Worm (Caenorhabditis elegans) whole organism, mixed stage, embryonic: ENCODE data around the gene mrpl-53.

Source experiments
- M03D4.4 ChIP-seq: sonication (generic microtip); optimal IDR thresholded peaks from 2 replicates; lab custom pipeline; 2017; ENCODE audit warnings: mild to moderate bottlenecking, missing genetic modification characterization, missing compliant biosample characterization
- bed-3 ChIP-seq: fragments of 200-800 bp; sonication (Bioruptor generic); optimal IDR thresholded peaks from 3 replicates; lab custom pipeline; 2018; ENCODE audit warnings: mild to moderate bottlenecking, missing genetic modification characterization, moderate library complexity, missing compliant biosample characterization
- blmp-1 ChIP-seq: fragments of 150-350 bp; optimal IDR thresholded peaks from 2 replicates; lab custom pipeline; 2014; ENCODE audit warnings: missing biosample characterization, missing genetic modification characterization
- ceh-39 ChIP-seq: fragments of 150-350 bp; optimal IDR thresholded peaks from 2 replicates; lab custom pipeline; 2014; ENCODE audit warnings: missing biosample characterization, missing genetic modification characterization
- ceh-43 ChIP-seq: fragments of 200-800 bp; sonication (Bioruptor generic); optimal IDR thresholded peaks from 2 replicates; lab custom pipeline; 2018; ENCODE audit warnings: mild to moderate bottlenecking, missing genetic modification characterization, moderate library complexity, missing compliant biosample characterization
- ces-1 ChIP-seq: fragments of 150-350 bp; optimal IDR thresholded peaks from 2 replicates; lab custom pipeline; 2014; ENCODE audit warnings: missing biosample characterization, missing genetic modification reagents, missing genetic modification characterization
- cnd-1 ChIP-seq: fragments of 200-800 bp; sonication (Bioruptor generic); optimal IDR thresholded peaks from 2 replicates; lab custom pipeline; 2018; ENCODE audit warnings: mild to moderate bottlenecking, missing genetic modification characterization, missing compliant biosample characterization
- drap-1 ChIP-seq: fragments of 200-800 bp; sonication (Bioruptor generic); optimal IDR thresholded peaks from 3 replicates; lab custom pipeline; 2018; ENCODE audit warnings: mild to moderate bottlenecking, missing genetic modification characterization, missing compliant biosample characterization
- elt-1 ChIP-seq: sonication (generic microtip); optimal IDR thresholded peaks from 2 replicates; lab custom pipeline; 2017; ENCODE audit warnings: missing genetic modification characterization, mild to moderate bottlenecking, missing compliant biosample characterization, antibody characterized with exemption, moderate library complexity, borderline replicate concordance; ENCODE audit not compliant: insufficient read depth
- elt-3 ChIP-seq: fragments of 150-350 bp; optimal IDR thresholded peaks from 2 replicates; lab custom pipeline; 2014; ENCODE audit warnings: missing biosample characterization, missing genetic modification characterization
- flh-1 ChIP-seq: fragments of 200-800 bp; sonication (Bioruptor generic); optimal IDR thresholded peaks from 2 replicates; lab custom pipeline; 2018; ENCODE audit warnings: mild to moderate bottlenecking, missing genetic modification characterization, moderate library complexity, missing compliant biosample characterization
- ham-2 ChIP-seq: fragments of 200-800 bp; sonication (Bioruptor generic); optimal IDR thresholded peaks from 2 replicates; lab custom pipeline; 2018; ENCODE audit warnings: mild to moderate bottlenecking, missing genetic modification characterization, missing compliant biosample characterization
- lin-32 ChIP-seq: fragments of 200-800 bp; sonication (Bioruptor generic); optimal IDR thresholded peaks from 2 replicates; lab custom pipeline; 2018; ENCODE audit warnings: mild to moderate bottlenecking, missing genetic modification characterization, missing compliant biosample characterization
- lsy-2 ChIP-seq: fragments of 150-350 bp; optimal IDR thresholded peaks from 2 replicates; lab custom pipeline; 2014; ENCODE audit warnings: missing biosample characterization, missing genetic modification characterization
- mab-5 ChIP-seq: fragments of 150-350 bp; optimal IDR thresholded peaks from 2 replicates; lab custom pipeline; 2014; ENCODE audit warnings: missing biosample characterization, missing genetic modification characterization
- mls-2 ChIP-seq: sonication (generic microtip); optimal IDR thresholded peaks from 2 replicates; lab custom pipeline; 2016; ENCODE audit warnings: mild to moderate bottlenecking, missing genetic modification characterization, moderate library complexity, missing compliant biosample characterization
- nhr-12 ChIP-seq: fragments of 150-350 bp; optimal IDR thresholded peaks from 2 replicates; lab custom pipeline; 2014; ENCODE audit warnings: missing biosample characterization, missing genetic modification characterization
- nhr-2 ChIP-seq: fragments of 150-350 bp; optimal IDR thresholded peaks from 2 replicates; lab custom pipeline; 2014; ENCODE audit warnings: missing biosample characterization, missing genetic modification characterization
- nhr-237 ChIP-seq: fragments of 150-350 bp; optimal IDR thresholded peaks from 2 replicates; lab custom pipeline; 2014; ENCODE audit warnings: missing biosample characterization, missing genetic modification characterization
- nhr-28 ChIP-seq: fragments of 150-350 bp; optimal IDR thresholded peaks from 2 replicates; lab custom pipeline; 2014; ENCODE audit warnings: missing biosample characterization, missing genetic modification characterization
- nhr-76 ChIP-seq: sonication (generic microtip); optimal IDR thresholded peaks from 2 replicates; lab custom pipeline; 2017; ENCODE audit warnings: missing biosample characterization, missing genetic modification characterization
- pha-4 ChIP-seq: fragments of 150-350 bp; optimal IDR thresholded peaks from 2 replicates; lab custom pipeline; 2018; ENCODE audit warnings: missing biosample characterization, missing genetic modification reagents, missing genetic modification characterization
- snpc-4 ChIP-seq: fragments of 150-350 bp; optimal IDR thresholded peaks from 2 replicates; lab custom pipeline; 2014; ENCODE audit warnings: missing biosample characterization, missing genetic modification characterization
- sptf-1 ChIP-seq: sonication (generic microtip); optimal IDR thresholded peaks from 2 replicates; lab custom pipeline; 2017; ENCODE audit warnings: mild to moderate bottlenecking, missing genetic modification characterization, moderate library complexity, missing compliant biosample characterization
- unc-120 ChIP-seq: sonication (generic microtip); optimal IDR thresholded peaks from 2 replicates; lab custom pipeline; 2017; ENCODE audit warnings: missing genetic modification characterization, missing compliant biosample characterization; ENCODE audit not compliant: poor library complexity, severe bottlenecking
- unc-39 ChIP-seq: fragments of 150-350 bp; optimal IDR thresholded peaks from 2 replicates; lab custom pipeline; 2014; ENCODE audit warnings: missing biosample characterization, missing genetic modification characterization
- unc-62 ChIP-seq: fragments of 150-350 bp; optimal IDR thresholded peaks from 2 replicates; lab custom pipeline; 2014; ENCODE audit warnings: missing biosample characterization, missing genetic modification reagents, missing genetic modification characterization
- zip-8 ChIP-seq: fragments of 150-350 bp; optimal IDR thresholded peaks from 2 replicates; lab custom pipeline; 2014; ENCODE audit warnings: missing biosample characterization, missing genetic modification characterization
- ztf-11 ChIP-seq: fragments of 150-350 bp; optimal IDR thresholded peaks from 2 replicates; lab custom pipeline; 2014; ENCODE audit warnings: missing biosample characterization, missing genetic modification characterization

mrpl-53 gene

ce11 chrII:9605336-9605735 lies 7.9 kb downstream of the mrpl-53 start, which contains the start of gene nhr-19:
Gene nhr-19 (minus strand): TSS chrII:9605526.
- TF ChIP-seq pha-4, result peak; percentile 10
- TF ChIP-seq drap-1, result no peak
- TF ChIP-seq snpc-4, result no peak
- no peak for TF ChIP-seq nhr-2 (tag; lab: Kevin White, UChicago)
- TF ChIP-seq nhr-76 (tag; lab: Kevin White, UChicago), result no peak

ce11 chrII:9605954-9606353 lies 8.5 kb downstream of the mrpl-53 start:
- TF ChIP-seq elt-1 (tag; lab: Kevin White, UChicago) (peak; percentile 37), ces-1 (no peak)

ce11 chrII:9606485-9607036 lies 9.1 kb downstream of the mrpl-53 start:
- TF ChIP-seq nhr-237, result no peak
- no peak for TF ChIP-seq unc-62 (GFP tag; lab: Kevin White, UChicago)
- TF ChIP-seq lin-32 (GFP tag; lab: Kevin White, UChicago), result no peak
- TF ChIP-seq ces-1, result no peak
- no peak for TF ChIP-seq sptf-1 (tag; lab: Kevin White, UChicago)
- TF ChIP-seq M03D4.4, result no peak
- TF ChIP-seq snpc-4, result no peak

- TF ChIP-seq ces-1, result no peak
- TF ChIP-seq flh-1 (GFP tag; lab: Kevin White, UChicago), result no peak
- TF ChIP-seq elt-3 (tag; lab: Kevin White, UChicago), result no peak
- TF ChIP-seq unc-120 (tag; lab: Kevin White, UChicago), result no peak
- TF ChIP-seq ceh-43 (GFP tag; lab: Kevin White, UChicago), result no peak
- TF ChIP-seq unc-39 (tag; lab: Kevin White, UChicago), result no peak
- TF ChIP-seq mab-5 (tag; lab: Kevin White, UChicago), result no peak
- no peak for TF ChIP-seq ztf-11 (tag; lab: Kevin White, UChicago)
- no peak for TF ChIP-seq cnd-1 (tag; lab: Kevin White, UChicago)
- TF ChIP-seq lsy-2 (tag; lab: Kevin White, UChicago), result no peak
- TF ChIP-seq nhr-2 (tag; lab: Kevin White, UChicago), result no peak
- no peak for TF ChIP-seq ham-2 (GFP tag; lab: Kevin White, UChicago)
- TF ChIP-seq nhr-237, result no peak
- no peak for TF ChIP-seq nhr-12 (tag; lab: Kevin White, UChicago)
Observed at ce11 chrII:9607137-9607536, 9.7 kb downstream of the mrpl-53 start.

- TF ChIP-seq ceh-39 (no peak), bed-3 (GFP tag; lab: Kevin White, UChicago) (no peak), flh-1 (GFP tag; lab: Kevin White, UChicago) (no peak), zip-8 (tag; lab: Kevin White, UChicago) (no peak), lin-32 (GFP tag; lab: Kevin White, UChicago) (no peak), snpc-4 (no peak), nhr-237 (no peak), unc-39 (tag; lab: Kevin White, UChicago) (no peak), lsy-2 (tag; lab: Kevin White, UChicago) (no peak), ceh-43 (GFP tag; lab: Kevin White, UChicago) (no peak), cnd-1 (tag; lab: Kevin White, UChicago) (no peak), pha-4 (no peak), nhr-12 (tag; lab: Kevin White, UChicago) (no peak), nhr-76 (tag; lab: Kevin White, UChicago) (no peak), nhr-28 (tag; lab: Kevin White, UChicago) (no peak), mls-2 (tag; lab: Kevin White, UChicago) (no peak), mab-5 (tag; lab: Kevin White, UChicago) (no peak), elt-1 (tag; lab: Kevin White, UChicago) (no peak)
Observed at ce11 chrII:9609296-9609695, 11.9 kb downstream of the mrpl-53 start, which contains the start of gene pap-2. Gene pap-2 (minus strand): TSS chrII:9609396.

- no peak for TF ChIP-seq mab-5 (tag; lab: Kevin White, UChicago)
- no peak for TF ChIP-seq mls-2 (tag; lab: Kevin White, UChicago)
- TF ChIP-seq bed-3 (GFP tag; lab: Kevin White, UChicago), result no peak
- no peak for TF ChIP-seq sptf-1 (tag; lab: Kevin White, UChicago)
- TF ChIP-seq zip-8 (tag; lab: Kevin White, UChicago), result no peak
- no peak for TF ChIP-seq drap-1
- no peak for TF ChIP-seq blmp-1 (tag; lab: Kevin White, UChicago)
- no peak for TF ChIP-seq elt-1 (tag; lab: Kevin White, UChicago)
- TF ChIP-seq lin-32 (GFP tag; lab: Kevin White, UChicago), result no peak
- no peak for TF ChIP-seq unc-39 (tag; lab: Kevin White, UChicago)
- TF ChIP-seq elt-3 (tag; lab: Kevin White, UChicago), result no peak
- no peak for TF ChIP-seq nhr-2 (tag; lab: Kevin White, UChicago)
Observed at ce11 chrII:9611347-9611923, 14.0 kb downstream of the mrpl-53 start, which contains the start of the genes T15H9.5 and T15H9.4. Gene T15H9.5 (minus strand): TSS chrII:9611447. Gene T15H9.4 (plus strand): TSS chrII:9611873.
